Worm (Caenorhabditis elegans) whole organism, mixed stage, embryonic: ENCODE measurements around the gene txt-3.

ENCODE experiments used
- bed-3 ChIP-seq: fragments of 200-800 bp; sonication (Bioruptor generic); optimal IDR thresholded peaks from 3 replicates; lab custom pipeline; 2018; ENCODE audit warnings: mild to moderate bottlenecking, missing genetic modification characterization, moderate library complexity, missing compliant biosample characterization
- ceh-43 ChIP-seq: fragments of 200-800 bp; sonication (Bioruptor generic); optimal IDR thresholded peaks from 2 replicates; lab custom pipeline; 2018; ENCODE audit warnings: mild to moderate bottlenecking, missing genetic modification characterization, moderate library complexity, missing compliant biosample characterization
- ces-1 ChIP-seq: fragments of 150-350 bp; optimal IDR thresholded peaks from 2 replicates; lab custom pipeline; 2014; ENCODE audit warnings: missing biosample characterization, missing genetic modification reagents, missing genetic modification characterization
- drap-1 ChIP-seq: fragments of 200-800 bp; sonication (Bioruptor generic); optimal IDR thresholded peaks from 3 replicates; lab custom pipeline; 2018; ENCODE audit warnings: mild to moderate bottlenecking, missing genetic modification characterization, missing compliant biosample characterization
- elt-3 ChIP-seq: fragments of 150-350 bp; optimal IDR thresholded peaks from 2 replicates; lab custom pipeline; 2014; ENCODE audit warnings: missing biosample characterization, missing genetic modification characterization
- flh-1 ChIP-seq: fragments of 200-800 bp; sonication (Bioruptor generic); optimal IDR thresholded peaks from 2 replicates; lab custom pipeline; 2018; ENCODE audit warnings: mild to moderate bottlenecking, missing genetic modification characterization, moderate library complexity, missing compliant biosample characterization
- lin-13 ChIP-seq: fragments of 150-350 bp; optimal IDR thresholded peaks from 2 replicates; lab custom pipeline; 2014; ENCODE audit warnings: missing biosample characterization, missing genetic modification characterization
- mls-2 ChIP-seq: sonication (generic microtip); optimal IDR thresholded peaks from 2 replicates; lab custom pipeline; 2016; ENCODE audit warnings: mild to moderate bottlenecking, missing genetic modification characterization, moderate library complexity, missing compliant biosample characterization
- nhr-12 ChIP-seq: fragments of 150-350 bp; optimal IDR thresholded peaks from 2 replicates; lab custom pipeline; 2014; ENCODE audit warnings: missing biosample characterization, missing genetic modification characterization
- nhr-28 ChIP-seq: fragments of 150-350 bp; optimal IDR thresholded peaks from 2 replicates; lab custom pipeline; 2014; ENCODE audit warnings: missing biosample characterization, missing genetic modification characterization
- pha-4 ChIP-seq: fragments of 150-350 bp; optimal IDR thresholded peaks from 2 replicates; lab custom pipeline; 2018; ENCODE audit warnings: missing biosample characterization, missing genetic modification reagents, missing genetic modification characterization
- unc-120 ChIP-seq: sonication (generic microtip); optimal IDR thresholded peaks from 2 replicates; lab custom pipeline; 2017; ENCODE audit warnings: missing genetic modification characterization, missing compliant biosample characterization; ENCODE audit not compliant: poor library complexity, severe bottlenecking
- unc-39 ChIP-seq: fragments of 150-350 bp; optimal IDR thresholded peaks from 2 replicates; lab custom pipeline; 2014; ENCODE audit warnings: missing biosample characterization, missing genetic modification characterization

ce11 chrIV:4941681-4942080 lies 22.1 kb upstream of the txt-3 start, which contains the start of gene Y9C9A.5:
- TF ChIP-seq bed-3 (GFP tag; lab: Kevin White, UChicago) = no peak
- no peak for TF ChIP-seq ces-1
- TF ChIP-seq unc-39 = no peak
- no peak for TF ChIP-seq mls-2
- TF ChIP-seq lin-13 (tag; lab: Kevin White, UChicago) = no peak
- TF ChIP-seq nhr-28 (tag; lab: Kevin White, UChicago) = no peak
- no peak for TF ChIP-seq drap-1
- no peak for TF ChIP-seq nhr-12
- no peak for TF ChIP-seq ceh-43 (GFP tag; lab: Kevin White, UChicago)
- no peak for TF ChIP-seq pha-4 (tag; lab: Kevin White, UChicago)
- no peak for TF ChIP-seq flh-1 (GFP tag; lab: Kevin White, UChicago)
- no peak for TF ChIP-seq elt-3 (tag; lab: Kevin White, UChicago)
- no peak for TF ChIP-seq unc-120
